Fruit fly (Drosophila melanogaster) whole organism, embryonic: ENCODE measurements around the gene RpL10Ab.

ENCODE experiments used
- CG10267 ChIP-seq: fragments of 200-800 bp; sonication (Bioruptor generic); optimal IDR thresholded peaks from 2 replicates; lab custom pipeline; 2018; ENCODE audit warnings: missing biosample characterization, mild to moderate bottlenecking, missing genetic modification characterization, moderate library complexity
- CG10959 ChIP-seq: fragments of 200-800 bp; sonication (Bioruptor generic); IDR thresholded peaks from 2 replicates; pipeline ENCODE4 v1.3.6; 2022; ENCODE audit warnings: missing biosample characterization, missing genetic modification characterization
- CG10979 ChIP-seq: fragments of 200-800 bp; sonication (Bioruptor generic); optimal IDR thresholded peaks from 2 replicates; lab custom pipeline; 2018; ENCODE audit warnings: missing biosample characterization, mild to moderate bottlenecking, missing genetic modification characterization, moderate library complexity
- CG11085 ChIP-seq: fragments of 200-800 bp; sonication (Bioruptor generic); IDR thresholded peaks from 2 replicates; pipeline ENCODE4 v1.3.6; 2022; ENCODE audit warnings: missing biosample characterization, missing genetic modification characterization
- CG11247 ChIP-seq: fragments of 200-800 bp; sonication (Bioruptor generic); IDR thresholded peaks from 2 replicates; pipeline ENCODE4 v1.3.6; 2022; ENCODE audit warnings: missing biosample characterization, missing genetic modification characterization
- CG12104 ChIP-seq: fragments of 200-800 bp; sonication (Bioruptor generic); optimal IDR thresholded peaks from 3 replicates; lab custom pipeline; 2016; ENCODE audit warnings: missing biosample characterization, missing genetic modification characterization
- CG13775 ChIP-seq: fragments of 200-800 bp; sonication (Bioruptor generic); optimal IDR thresholded peaks from 3 replicates; lab custom pipeline; 2017; ENCODE audit warnings: missing biosample characterization, mild to moderate bottlenecking, missing genetic modification characterization
- CG14441 ChIP-seq: fragments of 200-800 bp; sonication (Bioruptor generic); IDR thresholded peaks from 2 replicates; pipeline ENCODE4 v1.3.6; 2022; ENCODE audit warnings: missing biosample characterization, missing genetic modification characterization
- CG14965 ChIP-seq: fragments of 200-800 bp; sonication (Bioruptor generic); optimal IDR thresholded peaks from 2 replicates; lab custom pipeline; 2016; ENCODE audit warnings: missing biosample characterization, missing genetic modification characterization, borderline replicate concordance
- CG17385 ChIP-seq: fragments of 200-800 bp; sonication (Bioruptor generic); optimal IDR thresholded peaks from 3 replicates; lab custom pipeline; 2018; ENCODE audit warnings: missing biosample characterization, mild to moderate bottlenecking, missing genetic modification characterization
- CG18599 ChIP-seq: fragments of 200-800 bp; sonication (Bioruptor generic); optimal IDR thresholded peaks from 3 replicates; lab custom pipeline; 2017; ENCODE audit warnings: missing biosample characterization, missing genetic modification characterization, mild to moderate bottlenecking, moderate library complexity, missing genetic modification reagents
- CG2120 ChIP-seq: fragments of 200-800 bp; sonication (Bioruptor generic); optimal IDR thresholded peaks from 3 replicates; lab custom pipeline; 2016; ENCODE audit warnings: missing biosample characterization, missing genetic modification characterization
- CG2199 ChIP-seq: fragments of 200-800 bp; sonication (Bioruptor generic); IDR thresholded peaks from 3 replicates; pipeline ENCODE4 v1.3.6; 2022; ENCODE audit warnings: missing biosample characterization, missing genetic modification characterization
- CG32532 ChIP-seq: fragments of 200-800 bp; sonication (Bioruptor generic); IDR thresholded peaks from 2 replicates; pipeline ENCODE4 v1.3.6; 2022; ENCODE audit warnings: missing biosample characterization, missing genetic modification characterization
- CG33557 ChIP-seq: fragments of 200-800 bp; sonication (Bioruptor generic); optimal IDR thresholded peaks from 2 replicates; lab custom pipeline; 2019; ENCODE audit warnings: missing biosample characterization, mild to moderate bottlenecking, missing genetic modification characterization, moderate library complexity
- CG4328 ChIP-seq: fragments of 200-800 bp; sonication (Bioruptor generic); optimal IDR thresholded peaks from 3 replicates; lab custom pipeline; 2017; ENCODE audit warnings: missing biosample characterization, missing genetic modification reagents, missing genetic modification characterization
- CG4404 ChIP-seq: fragments of 200-800 bp; sonication (Bioruptor generic); IDR thresholded peaks from 2 replicates; pipeline ENCODE4 v1.3.6; 2022; ENCODE audit warnings: missing biosample characterization, missing genetic modification characterization
- CG7372 ChIP-seq: fragments of 200-800 bp; sonication (Bioruptor generic); IDR thresholded peaks from 2 replicates; pipeline ENCODE4 v1.3.6; 2022; ENCODE audit warnings: missing biosample characterization, missing genetic modification characterization
- CG7745 ChIP-seq: fragments of 200-800 bp; sonication (Bioruptor generic); optimal IDR thresholded peaks from 2 replicates; lab custom pipeline; 2018; ENCODE audit warnings: missing biosample characterization, mild to moderate bottlenecking, missing genetic modification characterization, moderate library complexity
- CG7839 ChIP-seq: fragments of 200-800 bp; sonication (Bioruptor generic); optimal IDR thresholded peaks from 3 replicates; lab custom pipeline; 2018; ENCODE audit warnings: missing biosample characterization, mild to moderate bottlenecking, missing genetic modification characterization, moderate library complexity
- D19B ChIP-seq: fragments of 200-800 bp; sonication (Bioruptor generic); optimal IDR thresholded peaks from 2 replicates; lab custom pipeline; 2017; ENCODE audit warnings: missing biosample characterization, mild to moderate bottlenecking, missing genetic modification characterization
- E2f1 ChIP-seq: fragments of 200-800 bp; sonication (Bioruptor generic); IDR thresholded peaks from 2 replicates; pipeline ENCODE4 v1.3.6; 2022; ENCODE audit warnings: missing biosample characterization, missing genetic modification characterization
- Fer1 ChIP-seq: fragments of 200-800 bp; sonication (Bioruptor generic); optimal IDR thresholded peaks from 2 replicates; lab custom pipeline; 2017; ENCODE audit warnings: missing biosample characterization, mild to moderate bottlenecking, missing genetic modification characterization
- HmgZ ChIP-seq: fragments of 200-800 bp; sonication (Bioruptor generic); optimal IDR thresholded peaks from 2 replicates; lab custom pipeline; 2018; ENCODE audit warnings: missing biosample characterization, mild to moderate bottlenecking, missing genetic modification characterization
- Hr3 ChIP-seq: fragments of 200-800 bp; sonication (Bioruptor generic); optimal IDR thresholded peaks from 3 replicates; lab custom pipeline; 2016; ENCODE audit warnings: missing biosample characterization, missing genetic modification characterization
- Mad ChIP-seq: fragments of 200-800 bp; sonication (Bioruptor generic); optimal IDR thresholded peaks from 2 replicates; lab custom pipeline; 2016; ENCODE audit warnings: missing biosample characterization, missing genetic modification characterization
- NfI ChIP-seq: fragments of 200-800 bp; sonication (Bioruptor generic); optimal IDR thresholded peaks from 3 replicates; lab custom pipeline; 2018; ENCODE audit warnings: missing biosample characterization, mild to moderate bottlenecking, missing genetic modification characterization, moderate library complexity
- Rfx ChIP-seq: fragments of 200-800 bp; sonication (Bioruptor generic); IDR thresholded peaks from 2 replicates; pipeline ENCODE4 v1.3.6; 2022; ENCODE audit warnings: missing biosample characterization, missing genetic modification characterization
- Six4 ChIP-seq: fragments of 200-800 bp; sonication (Bioruptor generic); optimal IDR thresholded peaks from 2 replicates; lab custom pipeline; 2016; ENCODE audit warnings: missing biosample characterization, missing genetic modification characterization
- Sry-β ChIP-seq: fragments of 200-800 bp; sonication (Bioruptor generic); optimal IDR thresholded peaks from 2 replicates; lab custom pipeline; 2018; ENCODE audit warnings: missing biosample characterization, mild to moderate bottlenecking, missing genetic modification characterization, moderate library complexity
- Xrp1 ChIP-seq: fragments of 200-800 bp; sonication (Bioruptor generic); IDR thresholded peaks from 2 replicates; pipeline ENCODE4 v1.3.6; 2022; ENCODE audit warnings: missing biosample characterization, missing genetic modification characterization
- YL-1 ChIP-seq: fragments of 200-800 bp; sonication (Bioruptor generic); optimal IDR thresholded peaks from 3 replicates; lab custom pipeline; 2017; ENCODE audit warnings: missing biosample characterization, mild to moderate bottlenecking, missing genetic modification characterization
- bcd ChIP-seq: fragments of 200-800 bp; sonication (Bioruptor generic); optimal IDR thresholded peaks from 2 replicates; lab custom pipeline; 2017; ENCODE audit warnings: missing biosample characterization, mild to moderate bottlenecking, missing genetic modification characterization
- caup ChIP-seq: fragments of 200-800 bp; sonication (Bioruptor generic); optimal IDR thresholded peaks from 3 replicates; lab custom pipeline; 2017; ENCODE audit warnings: missing biosample characterization, mild to moderate bottlenecking, missing genetic modification characterization, moderate library complexity; ENCODE audit not compliant: severe bottlenecking
- cwo ChIP-seq: fragments of 200-800 bp; sonication (Bioruptor generic); optimal IDR thresholded peaks from 3 replicates; lab custom pipeline; 2017; ENCODE audit warnings: missing biosample characterization, missing genetic modification characterization, mild to moderate bottlenecking, moderate library complexity, missing genetic modification reagents
- dpn ChIP-seq, 2 experiments: fragments of 200-800 bp; sonication (Bioruptor generic); optimal IDR thresholded peaks; 3 replicates each; lab custom pipeline; 2016; ENCODE audit warnings: missing biosample characterization in 2 of 2, missing genetic modification characterization in 2 of 2
- emc ChIP-seq: fragments of 200-800 bp; sonication (Bioruptor generic); optimal IDR thresholded peaks from 2 replicates; lab custom pipeline; 2016; ENCODE audit warnings: missing biosample characterization, missing genetic modification characterization
- fd102C ChIP-seq: fragments of 200-800 bp; sonication (Bioruptor generic); optimal IDR thresholded peaks from 2 replicates; lab custom pipeline; 2018; ENCODE audit warnings: missing biosample characterization, mild to moderate bottlenecking, missing genetic modification characterization, moderate library complexity
- grau ChIP-seq: fragments of 200-800 bp; optimal IDR thresholded peaks from 3 replicates; lab custom pipeline; 2019; ENCODE audit warnings: missing biosample characterization, mild to moderate bottlenecking, missing genetic modification characterization, moderate library complexity
- her ChIP-seq: fragments of 200-800 bp; sonication (Bioruptor generic); optimal IDR thresholded peaks from 2 replicates; lab custom pipeline; 2016; ENCODE audit warnings: missing biosample characterization, missing genetic modification characterization
- lbe ChIP-seq: fragments of 200-800 bp; sonication (Bioruptor generic); optimal IDR thresholded peaks from 2 replicates; lab custom pipeline; 2016; ENCODE audit warnings: missing biosample characterization, mild to moderate bottlenecking, missing genetic modification characterization
- lov ChIP-seq, 2 experiments: fragments of 200-800 bp in 1 of 2; fragments of >200 bp in 1 of 2; sonication (Bioruptor generic) in 1 of 2; IDR thresholded peaks in 1 of 2; optimal IDR thresholded peaks in 1 of 2; 2 replicates in 1 of 2; 3 replicates in 1 of 2; pipeline versions ENCODE4 v1.3.6 to Lab custom; 2017 to 2022; ENCODE audit warnings: missing biosample characterization in 1 of 2, missing genetic modification characterization in 1 of 2
- mld ChIP-seq: fragments of 200-800 bp; sonication (Bioruptor generic); IDR thresholded peaks from 3 replicates; pipeline ENCODE4 v1.3.6; 2022; ENCODE audit warnings: missing biosample characterization, missing genetic modification characterization; ENCODE audit not compliant: partially characterized antibody
- ro ChIP-seq: fragments of 200-800 bp; sonication (Bioruptor generic); IDR thresholded peaks from 2 replicates; pipeline ENCODE4 v1.3.6; 2022; ENCODE audit warnings: missing biosample characterization, missing genetic modification characterization
- row ChIP-seq: fragments of 200-800 bp; sonication (Bioruptor generic); IDR thresholded peaks from 3 replicates; pipeline ENCODE4 v1.3.6; 2022; ENCODE audit warnings: missing biosample characterization, missing genetic modification characterization
- salm ChIP-seq: fragments of 200-800 bp; sonication (Bioruptor generic); optimal IDR thresholded peaks from 2 replicates; lab custom pipeline; 2018; ENCODE audit warnings: missing biosample characterization, mild to moderate bottlenecking, missing genetic modification characterization
- sc ChIP-seq, 3 experiments: fragments of >200 bp in 2 of 3; fragments of 200-800 bp in 1 of 3; sonication (Bioruptor generic) in 1 of 3; optimal IDR thresholded peaks; 2 replicates in 2 of 3; 3 replicates in 1 of 3; lab custom pipeline; 2017; ENCODE audit warnings: mild to moderate bottlenecking in 1 of 3, missing biosample characterization in 1 of 3, missing genetic modification characterization in 1 of 3, missing genetic modification reagents in 1 of 3
- scrt ChIP-seq: fragments of 200-800 bp; sonication (Bioruptor generic); optimal IDR thresholded peaks from 2 replicates; lab custom pipeline; 2018; ENCODE audit warnings: missing biosample characterization, mild to moderate bottlenecking, missing genetic modification characterization, moderate library complexity
- sens ChIP-seq: fragments of 200-800 bp; sonication (Bioruptor generic); peaks from one replicate; lab custom pipeline; 2016; ENCODE audit warnings: missing biosample characterization, missing genetic modification characterization
- vvl ChIP-seq: fragments of 200-800 bp; sonication (Bioruptor generic); IDR thresholded peaks from 2 replicates; pipeline ENCODE4 v1.3.6; 2022; ENCODE audit warnings: missing biosample characterization, missing genetic modification characterization

RpL10Ab gene

DNA sequence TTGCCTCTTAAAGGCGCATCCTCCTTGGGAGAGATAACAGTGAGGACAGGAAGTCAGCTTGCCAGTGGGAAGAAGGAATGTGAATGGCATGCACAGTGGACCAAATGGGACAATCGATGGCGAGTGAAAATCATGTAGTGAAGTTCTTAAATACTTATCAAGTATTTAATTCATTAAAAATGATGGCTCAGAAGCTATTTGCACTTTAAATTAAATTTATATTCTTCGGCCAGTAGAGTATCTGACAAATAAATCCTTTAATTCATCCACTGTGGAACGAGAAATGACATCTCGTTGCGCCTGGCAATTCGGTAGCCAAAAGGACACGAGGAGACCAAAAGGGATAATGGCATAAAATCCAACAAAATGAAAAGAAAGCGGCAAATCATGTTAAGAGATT, 46.7 kb downstream of the RpL10Ab start (continued):
- no peak for TF ChIP-seq lov (optimal IDR thresholded peaks at IDR 0.05; lab: Kevin White, UChicago)
- TF ChIP-seq lov (GFP tag; IDR thresholded peaks at IDR 0.05; lab: Robert Waterston, UW) = no peak
- no peak for TF ChIP-seq CG11247
- TF ChIP-seq Hr3 (GFP tag; lab: Kevin White, UChicago) = no peak
- TF ChIP-seq CG17385 (GFP tag; lab: Kevin White, UChicago) = no peak
- TF ChIP-seq emc = no peak
- TF ChIP-seq CG14441 (GFP tag; lab: Robert Waterston, UW) = peak; percentile 11; the same call in 1 of the 2 replicates
- peak; percentile 58 for TF ChIP-seq CG2120 (GFP tag; lab: Kevin White, UChicago)
- peak; percentile 33; the same call in 2 of the 3 replicates for TF ChIP-seq row
- TF ChIP-seq HmgZ (tag; lab: Kevin White, UChicago) = no peak
- no peak for TF ChIP-seq Sry-β
- no peak for TF ChIP-seq CG10267
- TF ChIP-seq YL-1 (GFP tag; lab: Kevin White, UChicago) = no peak
- TF ChIP-seq Fer1 (GFP tag; lab: Kevin White, UChicago) = peak; percentile 36
- TF ChIP-seq CG32532 (GFP tag; lab: Robert Waterston, UW) = peak; percentile 40; the same call in 1 of the 2 replicates
- no peak for TF ChIP-seq Xrp1 (GFP tag; lab: Robert Waterston, UW)
- TF ChIP-seq ro (GFP tag; lab: Robert Waterston, UW) = no peak
- TF ChIP-seq CG2199 (GFP tag; lab: Robert Waterston, UW) = no peak
- peak; percentile 39; the same call in 1 of the 2 replicates for TF ChIP-seq Rfx (GFP tag; lab: Robert Waterston, UW)
- no peak for TF ChIP-seq sc (optimal IDR thresholded peaks at IDR 0.05; lab: Kevin White, UChicago)
- TF ChIP-seq sc (GFP tag; optimal IDR thresholded peaks at IDR 0.05; lab: Kevin White, UChicago) = no peak
- no peak for TF ChIP-seq her
- TF ChIP-seq CG12104 (GFP tag; lab: Kevin White, UChicago) = no peak
- no peak for TF ChIP-seq fd102C (GFP tag; lab: Kevin White, UChicago)
- no peak for TF ChIP-seq CG11085 (GFP tag; lab: Robert Waterston, UW)
- peak; percentile 1 for TF ChIP-seq bcd (GFP tag; lab: Kevin White, UChicago)
- peak; percentile 24 for TF ChIP-seq grau (tag; lab: Kevin White, UChicago)
- TF ChIP-seq cwo (GFP tag; lab: Kevin White, UChicago) = peak; percentile 16
- TF ChIP-seq caup (GFP tag; lab: Kevin White, UChicago) = no peak
- peak; percentile 15 for TF ChIP-seq CG7839
- no peak for TF ChIP-seq salm (tag; lab: Kevin White, UChicago)
- no peak for TF ChIP-seq CG4328
- no peak for TF ChIP-seq lbe (GFP tag; lab: Kevin White, UChicago)
- no peak for TF ChIP-seq CG33557
- TF ChIP-seq CG13775 (GFP tag; lab: Kevin White, UChicago) = no peak
- TF ChIP-seq vvl (GFP tag; lab: Robert Waterston, UW) = no peak
- TF ChIP-seq dpn (GFP tag; optimal IDR thresholded peaks at IDR 0.05; lab: Kevin White, UChicago) = no peak
- TF ChIP-seq NfI (GFP tag; lab: Kevin White, UChicago) = peak; percentile 3
- no peak for TF ChIP-seq CG4404 (GFP tag; lab: Robert Waterston, UW)
- TF ChIP-seq mld (GFP tag; lab: Robert Waterston, UW) = no peak
- no peak for TF ChIP-seq Six4 (GFP tag; lab: Kevin White, UChicago)
- TF ChIP-seq Mad = no peak
- TF ChIP-seq scrt (GFP tag; lab: Kevin White, UChicago) = peak; percentile 13
- no peak for TF ChIP-seq E2f1 (GFP tag; lab: Robert Waterston, UW)
- no peak for TF ChIP-seq D19B (GFP tag; lab: Kevin White, UChicago)
- 0 out of 2 replicates have a peak, but pooled peaks have one; percentile 11 for TF ChIP-seq CG10959 (GFP tag; lab: Robert Waterston, UW)
- TF ChIP-seq CG14965 (GFP tag; lab: Kevin White, UChicago) = no peak
- peak; percentile 55 for TF ChIP-seq CG18599 (GFP tag; lab: Kevin White, UChicago)
- peak; percentile 64 for TF ChIP-seq sens (GFP tag; lab: Kevin White, UChicago)
- no peak for TF ChIP-seq CG10979
- TF ChIP-seq CG7372 (GFP tag; lab: Robert Waterston, UW) = no peak
- TF ChIP-seq CG7745 (tag; lab: Kevin White, UChicago) = no peak
